Worm (Caenorhabditis elegans) whole organism, midembryonic: ENCODE results near the gene scl-26.

Source experiments
- cog-1 ChIP-seq: sonication (generic microtip); optimal IDR thresholded peaks from 2 replicates; lab custom pipeline; 2016; ENCODE audit warnings: missing genetic modification characterization, missing compliant biosample characterization
- klf-2 ChIP-seq: fragments of 200-800 bp; sonication (Bioruptor generic); conservative IDR thresholded peaks from 2 replicates; pipeline ENCODE4 v1.3.6; 2022; ENCODE audit warnings: missing genetic modification reagents, missing genetic modification characterization, missing compliant biosample characterization
- med-1 ChIP-seq: sonication (generic microtip); optimal IDR thresholded peaks from 2 replicates; lab custom pipeline; 2017; ENCODE audit warnings: missing genetic modification characterization, mild to moderate bottlenecking, missing compliant biosample characterization, antibody characterized with exemption, missing genetic modification reagents; ENCODE audit not compliant: insufficient read depth

DNA sequence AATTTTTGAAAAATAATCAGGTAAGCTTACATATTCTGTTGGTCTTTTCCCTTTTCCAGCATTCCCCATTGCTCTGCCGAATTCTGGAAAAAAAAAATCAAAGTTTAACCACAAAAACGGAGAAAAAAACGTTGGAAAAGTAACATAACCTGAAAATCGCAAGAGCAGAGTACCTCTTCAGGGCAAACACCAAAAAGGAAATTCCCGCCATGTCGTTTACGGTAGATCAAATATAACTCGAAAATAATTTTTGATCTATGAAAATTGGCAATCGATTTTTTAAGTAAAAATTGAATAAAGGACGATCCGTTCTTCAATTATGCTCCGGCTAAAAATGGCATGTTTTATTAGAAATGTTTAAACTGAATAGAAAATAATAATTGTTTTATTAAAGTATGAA lies 2.1 kb upstream of the scl-26 start, which contains the start of gene C50E3.11:
- TF ChIP-seq klf-2 (no peak), med-1 (GFP tag; lab: Kevin White, UChicago) (no peak), cog-1 (no peak)
